Fruit fly (Drosophila melanogaster): ENCODE measurements around the gene BBS8.

The BBS8 gene

DNA sequence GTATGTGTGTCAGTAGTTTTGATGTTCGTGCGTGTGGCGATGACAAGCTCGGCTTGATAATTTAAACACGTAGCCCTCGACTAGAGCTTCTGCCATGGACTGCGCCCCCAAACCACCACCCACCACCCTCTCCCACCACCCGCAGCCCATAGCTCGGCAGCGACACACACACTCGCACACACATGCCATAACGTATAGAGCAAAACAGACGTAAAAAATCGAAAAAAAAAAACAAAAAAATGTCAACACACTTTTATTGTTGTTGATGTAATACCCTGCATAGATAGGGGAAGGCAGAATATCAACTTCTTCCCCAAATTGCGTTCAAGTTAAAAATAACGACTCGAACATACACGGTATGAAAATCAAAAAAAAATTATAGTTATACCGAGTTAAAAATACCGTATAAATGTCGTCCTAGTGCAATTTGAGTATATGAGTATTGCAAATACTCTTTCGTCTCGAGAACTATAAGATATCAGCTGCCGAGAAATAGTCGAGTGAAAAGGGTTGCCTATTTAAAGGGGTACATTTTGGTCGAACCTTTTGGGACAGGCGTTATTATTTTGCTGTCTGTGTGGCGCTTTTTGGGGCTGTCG is 47.8 kb downstream of the BBS8 start (continued):
- peak; percentile 49 for TF ChIP-seq Fer2 (tag; optimal IDR thresholded peaks at IDR 0.05)
- TF ChIP-seq Oaz (GFP tag; IDR thresholded peaks at IDR 0.05) = peak; percentile 61
- TF ChIP-seq Optix (GFP tag; IDR thresholded peaks at IDR 0.05) = peak; percentile 80
- TF ChIP-seq p53 (GFP tag; optimal IDR thresholded peaks at IDR 0.05) = peak; percentile 42
- peak; percentile 72 for TF ChIP-seq bab2 (GFP tag; optimal IDR thresholded peaks at IDR 0.05)
- no peak for TF ChIP-seq Dp (GFP tag; optimal IDR thresholded peaks at IDR 0.05)
- TF ChIP-seq hkb (optimal IDR thresholded peaks at IDR 0.05) = no peak
- peak; percentile 70 for TF ChIP-seq hkb (GFP tag; IDR thresholded peaks at IDR 0.05)
- peak; percentile 4 for TF ChIP-seq CG10267 (tag; optimal IDR thresholded peaks at IDR 0.05)
- TF ChIP-seq CG15696 (tag; optimal IDR thresholded peaks at IDR 0.05) = no peak
- no peak for TF ChIP-seq Hr78 (GFP tag; optimal IDR thresholded peaks at IDR 0.05)
- TF ChIP-seq CG10274 (GFP tag; optimal IDR thresholded peaks at IDR 0.05) = peak; percentile 76
- no peak for TF ChIP-seq sna (GFP tag; IDR thresholded peaks at IDR 0.05; ENCODE audit: partially characterized antibody)
- TF ChIP-seq CG2712 (tag; optimal IDR thresholded peaks at IDR 0.05) = peak; percentile 72
- TF ChIP-seq slou (GFP tag; optimal IDR thresholded peaks at IDR 0.05) = peak; percentile 73
- TF ChIP-seq Trl (optimal IDR thresholded peaks at IDR 0.05) = no peak
- TF ChIP-seq Trl (GFP tag; optimal IDR thresholded peaks at IDR 0.05) = peak; percentile 85
- TF ChIP-seq Sry-δ (GFP tag; optimal IDR thresholded peaks at IDR 0.05) = peak; percentile 47
- no peak for TF ChIP-seq C15 (GFP tag; IDR thresholded peaks at IDR 0.05)
- TF ChIP-seq CG7786 (GFP tag; optimal IDR thresholded peaks at IDR 0.05) = peak; percentile 91
- TF ChIP-seq NC2β (GFP tag; optimal IDR thresholded peaks at IDR 0.05) = peak; percentile 62
- peak; percentile 96 for TF ChIP-seq Med (GFP tag)
- TF ChIP-seq pita (GFP tag; optimal IDR thresholded peaks at IDR 0.05) = no peak
- TF ChIP-seq Ets65A (GFP tag) = peak; percentile 98
- peak; percentile 69 for TF ChIP-seq caup (GFP tag; optimal IDR thresholded peaks at IDR 0.05; ENCODE audit: severe bottlenecking)
- TF ChIP-seq CG10462 (GFP tag; optimal IDR thresholded peaks at IDR 0.05) = peak; percentile 12
- TF ChIP-seq ap (GFP tag; IDR thresholded peaks at IDR 0.05) = peak; percentile 64
- peak; percentile 71 for TF ChIP-seq Myb (GFP tag; optimal IDR thresholded peaks at IDR 0.05)
- TF ChIP-seq CG2202 (tag; optimal IDR thresholded peaks at IDR 0.05) = no peak
- TF ChIP-seq ems (GFP tag; optimal IDR thresholded peaks at IDR 0.05) = peak; percentile 82
- peak; percentile 73; the same call in 2 of the 3 replicates for TF ChIP-seq CG14050 (GFP tag; IDR thresholded peaks at IDR 0.05)
- peak; percentile 82 for TF ChIP-seq ind (GFP tag; optimal IDR thresholded peaks at IDR 0.05)
- no peak for TF ChIP-seq nerfin-2 (GFP tag; IDR thresholded peaks at IDR 0.05; ENCODE audit: partially characterized antibody)
- peak; percentile 15 for TF ChIP-seq CG10565 (GFP tag; optimal IDR thresholded peaks at IDR 0.05)
- peak; percentile 82 for TF ChIP-seq slbo (GFP tag; IDR thresholded peaks at IDR 0.05)
- TF ChIP-seq CG9817 (tag; optimal IDR thresholded peaks at IDR 0.05) = peak; percentile 71
- TF ChIP-seq sens-2 (GFP tag; IDR thresholded peaks at IDR 0.05) = 0 out of 2 replicates have a peak, but pooled peaks have one; percentile 25
- TF ChIP-seq CG34422 (GFP tag; IDR thresholded peaks at IDR 0.05) = peak; percentile 77
- no peak for TF ChIP-seq ham (GFP tag; IDR thresholded peaks at IDR 0.05)
- peak; percentile 77 for TF ChIP-seq sisA (GFP tag; IDR thresholded peaks at IDR 0.05)
- peak; percentile 76 for TF ChIP-seq Xrp1 (GFP tag; IDR thresholded peaks at IDR 0.05)
- TF ChIP-seq da (GFP tag; optimal IDR thresholded peaks at IDR 0.05) = peak; percentile 66
- TF ChIP-seq Dad (GFP tag; optimal IDR thresholded peaks at IDR 0.05) = peak; percentile 74
- TF ChIP-seq run (tag; optimal IDR thresholded peaks at IDR 0.05) = peak; percentile 30
- TF ChIP-seq trem (tag; optimal IDR thresholded peaks at IDR 0.05) = peak; percentile 21
- TF ChIP-seq nmo (GFP tag; optimal IDR thresholded peaks at IDR 0.05) = peak; percentile 71
- TF ChIP-seq CG13296 (GFP tag; optimal IDR thresholded peaks at IDR 0.05) = peak; percentile 83
- no peak for TF ChIP-seq sc (optimal IDR thresholded peaks at IDR 0.05)
- peak; percentile 24 for TF ChIP-seq sc (GFP tag; optimal IDR thresholded peaks at IDR 0.05)
- peak; percentile 21 for TF ChIP-seq oc (tag; optimal IDR thresholded peaks at IDR 0.05)
- peak; percentile 79 for TF ChIP-seq CoRest (tag; optimal IDR thresholded peaks at IDR 0.05)
